Fruit fly (Drosophila melanogaster): ENCODE measurements around the gene insv.

- no peak for TF ChIP-seq psq (optimal IDR thresholded peaks at IDR 0.05)
- TF ChIP-seq Myc (optimal IDR thresholded peaks at IDR 0.05), result no peak
Measured at dm6 chr2L:2579669-2580351, 3.0 kb upstream of the insv start, which contains the start of the genes ND-B17.2 and Arpc5.
